Worm (Caenorhabditis elegans) whole organism, L4 larva: ENCODE measurements around the gene W05H9.2.
A peak's percentile ranks its signal among the peaks of the same experiment; 100 is the strongest.

Experiments
- F44E2.7 ChIP-seq: fragments of 200-800 bp; sonication (Bioruptor generic); IDR thresholded peaks from 2 replicates; pipeline ENCODE4 v2.1.2; 2022; ENCODE audit warnings: missing genetic modification characterization, missing compliant biosample characterization
- F49E8.2 ChIP-seq: sonication (generic microtip); optimal IDR thresholded peaks from 2 replicates; lab custom pipeline; 2016; ENCODE audit warnings: missing compliant biosample characterization, mild to moderate bottlenecking, missing genetic modification characterization, borderline replicate concordance
- R02D3.7 ChIP-seq: fragments of 150-350 bp; sonication (generic microtip); optimal IDR thresholded peaks from 3 replicates; lab custom pipeline; 2014; ENCODE audit warnings: missing biosample characterization, missing genetic modification characterization
- T20F7.1 ChIP-seq: fragments of 200-800 bp; sonication (Bioruptor generic); optimal IDR thresholded peaks from 2 replicates; lab custom pipeline; 2018; ENCODE audit warnings: mild to moderate bottlenecking, missing genetic modification characterization, missing compliant biosample characterization
- Y5F2A.4 ChIP-seq: fragments of 200-800 bp; sonication (Bioruptor generic); optimal IDR thresholded peaks from 2 replicates; lab custom pipeline; 2018; ENCODE audit warnings: mild to moderate bottlenecking, missing genetic modification characterization, missing compliant biosample characterization
- Y75B8A.6 ChIP-seq: fragments of 200-800 bp; sonication (Bioruptor generic); IDR thresholded peaks from 2 replicates; pipeline ENCODE4 v1.3.6; 2022; ENCODE audit warnings: missing genetic modification reagents, missing genetic modification characterization, missing compliant biosample characterization
- ZK546.5 ChIP-seq, 2 experiments: sonication (generic microtip); optimal IDR thresholded peaks; 2 replicates each; lab custom pipeline; 2017; ENCODE audit warnings: missing biosample characterization in 2 of 2, missing genetic modification characterization in 2 of 2
- ama-1 ChIP-seq: fragments of 150-350 bp; optimal IDR thresholded peaks from 2 replicates; lab custom pipeline; 2014; ENCODE audit warnings: inconsistent platforms, mixed read lengths
- ceh-62 ChIP-seq: sonication (generic microtip); optimal IDR thresholded peaks from 2 replicates; lab custom pipeline; 2017; ENCODE audit warnings: missing biosample characterization, missing genetic modification characterization
- ces-1 ChIP-seq: fragments of 150-350 bp; sonication (generic microtip); optimal IDR thresholded peaks from 4 replicates; lab custom pipeline; 2014; ENCODE audit warnings: missing biosample characterization, missing genetic modification reagents, missing genetic modification characterization
- ctbp-1 ChIP-seq: fragments of 200-800 bp; sonication (Bioruptor generic); IDR thresholded peaks from 2 replicates; pipeline ENCODE4 v1.3.6; 2022; ENCODE audit warnings: missing genetic modification reagents, missing genetic modification characterization, missing compliant biosample characterization
- daf-12 ChIP-seq: fragments of 150-350 bp; optimal IDR thresholded peaks from 2 replicates; lab custom pipeline; 2014; ENCODE audit warnings: missing biosample characterization, missing genetic modification reagents, missing genetic modification characterization
- daf-19 ChIP-seq: fragments of 200-800 bp; sonication (Bioruptor generic); conservative IDR thresholded peaks from 2 replicates; pipeline ENCODE4 v1.3.6; 2022; ENCODE audit warnings: missing genetic modification characterization, missing compliant biosample characterization
- daf-8 ChIP-seq: fragments of 200-800 bp; sonication (Bioruptor generic); IDR thresholded peaks from 2 replicates; pipeline ENCODE4 v1.3.6; 2022; ENCODE audit warnings: missing genetic modification characterization, missing compliant biosample characterization
- dmd-9 ChIP-seq: fragments of 200-800 bp; sonication (Bioruptor generic); IDR thresholded peaks from 2 replicates; pipeline ENCODE4 v1.3.6; 2022; ENCODE audit warnings: missing genetic modification reagents, missing genetic modification characterization, missing compliant biosample characterization
- duxl-1 ChIP-seq: sonication (generic microtip); optimal IDR thresholded peaks from 2 replicates; lab custom pipeline; 2016; ENCODE audit warnings: mild to moderate bottlenecking, missing genetic modification characterization, moderate library complexity, missing compliant biosample characterization; ENCODE audit not compliant: poor library complexity
- hlh-30 ChIP-seq: sonication (generic microtip); optimal IDR thresholded peaks from 2 replicates; lab custom pipeline; 2017; ENCODE audit warnings: antibody characterized with exemption, mild to moderate bottlenecking, missing genetic modification characterization, missing compliant biosample characterization; ENCODE audit not compliant: insufficient read depth
- lim-7 ChIP-seq: fragments of 200-800 bp; sonication (Bioruptor generic); IDR thresholded peaks from 2 replicates; pipeline ENCODE4 v1.3.6; 2022; ENCODE audit warnings: missing genetic modification characterization, missing compliant biosample characterization
- lin-13 ChIP-seq: fragments of 150-350 bp; optimal IDR thresholded peaks from 2 replicates; lab custom pipeline; 2014; ENCODE audit warnings: missing biosample characterization, missing genetic modification reagents, missing genetic modification characterization
- lin-15B ChIP-seq: fragments of 150-350 bp; sonication (generic microtip); optimal IDR thresholded peaks from 3 replicates; lab custom pipeline; 2014; ENCODE audit warnings: missing biosample characterization, missing genetic modification characterization
- lin-29 ChIP-seq: fragments of 200-800 bp; sonication (Bioruptor generic); IDR thresholded peaks from 2 replicates; pipeline ENCODE4 v1.3.6; 2022; ENCODE audit warnings: missing genetic modification reagents, missing genetic modification characterization, missing compliant biosample characterization
- lin-38 ChIP-seq: fragments of 200-800 bp; sonication (Bioruptor generic); IDR thresholded peaks from 2 replicates; pipeline ENCODE4 v1.3.6; 2022; ENCODE audit warnings: missing genetic modification reagents, missing genetic modification characterization, missing compliant biosample characterization
- lin-39 ChIP-seq: fragments of 150-350 bp; optimal IDR thresholded peaks from 2 replicates; lab custom pipeline; 2014; ENCODE audit warnings: missing biosample characterization, missing genetic modification reagents, missing genetic modification characterization
- lir-3 ChIP-seq: sonication (generic microtip); optimal IDR thresholded peaks from 2 replicates; lab custom pipeline; 2016; ENCODE audit warnings: mild to moderate bottlenecking, missing genetic modification characterization, missing compliant biosample characterization
- madf-5 ChIP-seq, 2 experiments: fragments of 200-800 bp; sonication (Bioruptor generic); IDR thresholded peaks; 2 replicates each; pipeline ENCODE4 v1.3.6; 2022; ENCODE audit warnings: missing compliant biosample characterization in 2 of 2, missing genetic modification characterization in 2 of 2
- mdl-1 ChIP-seq, 2 experiments: fragments of 150-350 bp in 1 of 2; sonication (generic microtip) in 1 of 2; optimal IDR thresholded peaks; 2 replicates each; lab custom pipeline; 2014 to 2017; ENCODE audit warnings: missing biosample characterization in 2 of 2, missing genetic modification characterization in 2 of 2
- mxl-2 ChIP-seq: fragments of 200-800 bp; sonication (Bioruptor generic); conservative IDR thresholded peaks from 2 replicates; pipeline ENCODE4 v1.3.6; 2022; ENCODE audit warnings: missing genetic modification reagents, missing genetic modification characterization, missing compliant biosample characterization
- mxl-3 ChIP-seq: fragments of 200-800 bp; sonication (Bioruptor generic); optimal IDR thresholded peaks from 2 replicates; lab custom pipeline; 2018; ENCODE audit warnings: mild to moderate bottlenecking, missing genetic modification characterization, missing compliant biosample characterization
- nhr-11 ChIP-seq: fragments of 150-350 bp; optimal IDR thresholded peaks from 2 replicates; lab custom pipeline; 2014; ENCODE audit warnings: missing biosample characterization, missing genetic modification characterization
- nhr-111 ChIP-seq: fragments of 200-800 bp; sonication (Bioruptor generic); optimal IDR thresholded peaks from 2 replicates; lab custom pipeline; 2018; ENCODE audit warnings: mild to moderate bottlenecking, missing genetic modification characterization, missing compliant biosample characterization
- nhr-28 ChIP-seq: fragments of 150-350 bp; optimal IDR thresholded peaks from 2 replicates; lab custom pipeline; 2014; ENCODE audit warnings: missing biosample characterization, missing genetic modification characterization
- nhr-48 ChIP-seq: sonication (generic microtip); optimal IDR thresholded peaks from 2 replicates; lab custom pipeline; 2016; ENCODE audit warnings: mild to moderate bottlenecking, missing genetic modification characterization, missing compliant biosample characterization
- nhr-76 ChIP-seq: fragments of 150-350 bp; optimal IDR thresholded peaks from 2 replicates; lab custom pipeline; 2014; ENCODE audit warnings: missing biosample characterization, missing genetic modification characterization
- nhr-77 ChIP-seq: fragments of 150-350 bp; optimal IDR thresholded peaks from 2 replicates; lab custom pipeline; 2014; ENCODE audit warnings: missing biosample characterization, missing genetic modification characterization
- pha-4 ChIP-seq, 2 experiments: fragments of 150-350 bp in 1 of 2; fragments of 200-800 bp in 1 of 2; sonication (Bioruptor generic) in 1 of 2; IDR thresholded peaks in 1 of 2; optimal IDR thresholded peaks in 1 of 2; 2 replicates each; pipeline versions ENCODE4 v1.3.6 to Lab custom; 2014 to 2022; ENCODE audit warnings: missing genetic modification characterization in 2 of 2, missing genetic modification reagents in 2 of 2, missing biosample characterization in 1 of 2, missing compliant biosample characterization in 1 of 2
- php-3 ChIP-seq: fragments of 200-800 bp; sonication (Bioruptor generic); IDR thresholded peaks from 2 replicates; pipeline ENCODE4 v1.3.6; 2022; ENCODE audit warnings: missing genetic modification reagents, missing genetic modification characterization, missing compliant biosample characterization
- sdz-12 ChIP-seq: fragments of 200-800 bp; sonication (Bioruptor generic); optimal IDR thresholded peaks from 2 replicates; lab custom pipeline; 2018; ENCODE audit warnings: mild to moderate bottlenecking, missing genetic modification characterization, missing compliant biosample characterization
- snpc-1.2 ChIP-seq: fragments of 200-800 bp; sonication (Bioruptor generic); IDR thresholded peaks from 2 replicates; pipeline ENCODE4 v1.3.6; 2022; ENCODE audit warnings: missing genetic modification reagents, missing genetic modification characterization, missing compliant biosample characterization
- snpc-4 ChIP-seq: fragments of 150-350 bp; optimal IDR thresholded peaks from 2 replicates; lab custom pipeline; 2014; ENCODE audit warnings: missing biosample characterization, missing genetic modification characterization
- tra-1 ChIP-seq: fragments of 200-800 bp; sonication (Bioruptor generic); IDR thresholded peaks from 2 replicates; pipeline ENCODE4 v1.3.6; 2022; ENCODE audit warnings: missing genetic modification reagents, missing genetic modification characterization, missing compliant biosample characterization
- unc-39 ChIP-seq: sonication (generic microtip); optimal IDR thresholded peaks from 2 replicates; lab custom pipeline; 2017; ENCODE audit warnings: missing biosample characterization, missing genetic modification characterization
- vab-7 ChIP-seq: fragments of 200-800 bp; sonication (Bioruptor generic); IDR thresholded peaks from 2 replicates; pipeline ENCODE4 v1.3.6; 2022; ENCODE audit warnings: missing genetic modification reagents, missing genetic modification characterization, missing compliant biosample characterization
- zfp-2 ChIP-seq: sonication (generic microtip); optimal IDR thresholded peaks from 2 replicates; lab custom pipeline; 2016; ENCODE audit warnings: mild to moderate bottlenecking, missing genetic modification characterization, missing compliant biosample characterization
- ztf-11 ChIP-seq: fragments of 150-350 bp; optimal IDR thresholded peaks from 2 replicates; lab custom pipeline; 2014; ENCODE audit warnings: missing biosample characterization, missing genetic modification characterization
- ztf-7 ChIP-seq: fragments of 150-350 bp; optimal IDR thresholded peaks from 2 replicates; lab custom pipeline; 2014; ENCODE audit warnings: missing biosample characterization, missing genetic modification characterization

Gene W05H9.2

DNA sequence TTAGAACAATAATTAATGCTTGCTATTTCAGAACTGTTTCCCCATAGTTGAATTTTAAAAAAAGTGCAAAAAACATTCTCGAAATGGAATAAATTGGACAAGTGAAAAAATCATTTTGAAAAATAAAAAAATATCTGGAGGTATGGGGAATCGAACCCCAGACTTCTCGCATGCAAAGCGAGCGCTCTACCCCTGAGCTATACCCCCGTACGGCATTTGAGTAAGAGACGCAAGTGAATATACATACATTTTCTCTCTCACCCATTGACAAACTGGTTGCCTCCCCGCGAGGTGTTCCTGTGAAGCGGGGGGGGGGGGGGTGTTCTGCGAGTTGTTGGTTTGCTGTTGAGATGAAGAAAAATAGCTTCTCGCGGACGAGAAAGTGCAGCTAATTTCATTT lies 25.3 kb downstream of the W05H9.2 start (continued):
- TF ChIP-seq madf-5 (GFP tag; IDR thresholded peaks at IDR 0.05; lab: Robert Waterston, UW) (peak; percentile 93 to 98), tra-1 (peak; percentile 85), F44E2.7 (GFP tag; lab: Robert Waterston, UW) (peak; percentile 97), ZK546.5 (tag; optimal IDR thresholded peaks at IDR 0.05; lab: Kevin White, UChicago) (no peak), Y75B8A.6 (peak; percentile 93), nhr-77 (no peak), F49E8.2 (tag; lab: Kevin White, UChicago) (no peak), Y5F2A.4 (GFP tag; lab: Kevin White, UChicago) (peak; percentile 64)

DNA sequence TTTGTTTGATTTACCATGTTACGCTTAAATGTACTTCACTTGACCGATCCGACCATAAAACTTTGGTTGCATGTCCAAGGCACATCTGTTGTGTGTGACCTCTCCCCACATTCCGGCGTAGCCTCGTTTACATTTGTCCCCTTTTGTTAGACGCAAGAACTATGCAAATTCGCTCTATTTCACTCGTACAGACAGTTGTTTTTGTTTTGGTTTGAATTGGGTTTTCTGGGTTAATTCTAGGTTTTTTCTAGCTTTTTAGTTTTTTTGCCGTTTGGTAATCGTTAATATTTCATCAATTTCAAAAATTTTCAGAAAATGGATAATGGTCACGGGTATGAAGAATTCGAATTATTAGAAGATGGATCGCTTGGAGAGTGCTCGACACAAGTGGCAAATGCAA lies 26.0 kb downstream of the W05H9.2 start, which contains the start of gene mom-1:
TSS of gene mom-1 (plus strand) at position 301 of the 400 bp plus-strand sequence.
- TF ChIP-seq lin-38 (GFP tag; lab: Robert Waterston, UW): no peak
- TF ChIP-seq lim-7 (GFP tag; lab: Robert Waterston, UW): no peak
- no peak for TF ChIP-seq ces-1 (GFP tag; lab: Kevin White, UChicago)
- TF ChIP-seq lin-15B (tag; lab: Kevin White, UChicago): no peak
- no peak for TF ChIP-seq ctbp-1
- TF ChIP-seq zfp-2: no peak
- no peak for TF ChIP-seq pha-4 (GFP tag; IDR thresholded peaks at IDR 0.05; lab: Robert Waterston, UW)
- no peak for TF ChIP-seq pha-4 (tag; optimal IDR thresholded peaks at IDR 0.05; lab: Kevin White, UChicago)
- TF ChIP-seq nhr-28: no peak
- no peak for TF ChIP-seq ama-1 (lab: Kevin White, UChicago)
- no peak for TF ChIP-seq T20F7.1 (GFP tag; lab: Kevin White, UChicago)
- no peak for TF ChIP-seq dmd-9 (GFP tag; lab: Robert Waterston, UW)
- TF ChIP-seq F49E8.2 (tag; lab: Kevin White, UChicago): no peak
- no peak for TF ChIP-seq nhr-76 (tag; lab: Kevin White, UChicago)
- TF ChIP-seq vab-7 (GFP tag; lab: Robert Waterston, UW): no peak

DNA sequence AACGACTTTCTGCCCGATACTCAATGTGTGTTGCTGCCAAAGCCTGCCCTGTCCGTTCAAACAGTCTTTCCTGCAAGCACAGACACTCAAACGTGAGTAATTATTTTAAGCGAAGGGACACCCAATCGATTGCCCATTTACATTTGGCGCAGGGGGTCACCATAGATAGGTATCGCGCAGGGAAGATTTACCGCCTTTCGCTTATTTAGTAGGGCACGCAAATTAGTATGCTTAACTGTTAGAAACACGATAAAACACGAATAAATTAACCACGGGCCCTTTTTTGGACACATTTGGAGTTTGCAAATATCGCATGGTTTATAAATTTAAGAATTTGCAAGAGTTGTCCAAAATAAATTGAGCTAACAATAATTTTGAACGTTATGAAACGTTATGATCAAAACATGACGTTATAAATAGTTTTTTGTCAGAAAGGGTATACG lies 29.6 kb downstream of the W05H9.2 start:
- TF ChIP-seq mxl-2 (GFP tag; lab: Robert Waterston, UW) (peak; percentile 91), daf-8 (GFP tag; lab: Robert Waterston, UW) (0 out of 2 replicates have a peak, but pooled peaks have one; percentile 83), mxl-3 (GFP tag; lab: Kevin White, UChicago) (peak; percentile 97), snpc-4 (peak; percentile 62), mdl-1 (tag; optimal IDR thresholded peaks at IDR 0.05; lab: Kevin White, UChicago) (peak; percentile 95), daf-12 (tag; lab: Kevin White, UChicago) (peak; percentile 28), lin-39 (tag; lab: Kevin White, UChicago) (peak; percentile 84), ztf-11 (tag; lab: Kevin White, UChicago) (peak; percentile 96), lir-3 (tag; lab: Kevin White, UChicago) (peak; percentile 95), ceh-62 (tag; lab: Kevin White, UChicago) (no peak), R02D3.7 (tag; lab: Kevin White, UChicago) (no peak), nhr-76 (tag; lab: Kevin White, UChicago) (peak; percentile 84), unc-39 (no peak), lin-29 (GFP tag; lab: Robert Waterston, UW) (peak; percentile 97), hlh-30 (tag; lab: Kevin White, UChicago) (peak; percentile 95), nhr-11 (tag; lab: Kevin White, UChicago) (peak; percentile 99), lin-15B (tag; lab: Kevin White, UChicago) (peak; percentile 80), sdz-12 (GFP tag; lab: Kevin White, UChicago) (peak; percentile 85), Y5F2A.4 (GFP tag; lab: Kevin White, UChicago) (peak; percentile 96), snpc-1.2 (GFP tag; lab: Robert Waterston, UW) (no peak), duxl-1 (tag; lab: Kevin White, UChicago) (peak; percentile 99), lim-7 (GFP tag; lab: Robert Waterston, UW) (peak; percentile 53; the same call in 1 of the 2 replicates), ctbp-1 (peak; percentile 99), php-3 (peak; percentile 98), ama-1 (lab: Kevin White, UChicago) (no peak), nhr-28 (peak; percentile 89), ztf-7 (tag; lab: Kevin White, UChicago) (peak; percentile 94), lin-13 (GFP tag; lab: Kevin White, UChicago) (peak; percentile 98), nhr-111 (peak; percentile 44), ZK546.5 (tag; optimal IDR thresholded peaks at IDR 0.05; lab: Kevin White, UChicago) (peak; percentile 53 to 80), Y75B8A.6 (peak; percentile 90), nhr-48 (tag; lab: Kevin White, UChicago) (peak; percentile 99), daf-19 (GFP tag; lab: Robert Waterston, UW) (peak; percentile 97), nhr-77 (peak; percentile 100), pha-4 (GFP tag; IDR thresholded peaks at IDR 0.05; lab: Robert Waterston, UW) (peak; percentile 97), pha-4 (tag; optimal IDR thresholded peaks at IDR 0.05; lab: Kevin White, UChicago) (peak; percentile 88)
